Worm (Caenorhabditis elegans): ENCODE results near the gene F14H12.6.

DNA sequence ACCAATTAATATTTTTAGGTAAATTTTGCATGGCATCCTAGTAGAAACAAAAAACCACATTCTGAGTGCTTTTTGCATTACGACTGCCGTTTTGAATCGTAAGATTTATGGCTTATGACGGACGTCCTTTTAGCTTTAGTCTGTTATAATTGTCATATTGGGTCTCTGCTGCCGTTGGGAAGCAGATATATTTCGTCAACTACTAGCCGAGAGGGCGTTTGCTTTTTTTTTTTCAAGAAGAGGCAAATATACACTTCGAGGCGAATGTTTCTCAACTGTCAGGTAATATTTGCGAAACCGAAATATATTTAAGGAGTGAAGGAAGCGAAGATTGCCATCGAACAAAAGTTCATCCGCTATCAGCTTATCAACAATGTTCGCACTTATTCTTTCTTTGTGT lies 13.5 kb downstream of the F14H12.6 start, which contains the start of gene F14H12.3:
- TF ChIP-seq efl-1 (GFP tag; optimal IDR thresholded peaks at IDR 0.05) (no peak), die-1 (tag; optimal IDR thresholded peaks at IDR 0.05) (no peak), snpc-4 (GFP tag; optimal IDR thresholded peaks at IDR 0.05) (no peak), snpc-4 (tag; optimal IDR thresholded peaks at IDR 0.05) (no peak), F52B5.7 (tag; optimal IDR thresholded peaks at IDR 0.05) (no peak), ccch-3 (GFP tag; optimal IDR thresholded peaks at IDR 0.05) (no peak)
